Worm (Caenorhabditis elegans): Measurements from ENCODE around the gene F59A7.2.

The F59A7.2 gene

DNA sequence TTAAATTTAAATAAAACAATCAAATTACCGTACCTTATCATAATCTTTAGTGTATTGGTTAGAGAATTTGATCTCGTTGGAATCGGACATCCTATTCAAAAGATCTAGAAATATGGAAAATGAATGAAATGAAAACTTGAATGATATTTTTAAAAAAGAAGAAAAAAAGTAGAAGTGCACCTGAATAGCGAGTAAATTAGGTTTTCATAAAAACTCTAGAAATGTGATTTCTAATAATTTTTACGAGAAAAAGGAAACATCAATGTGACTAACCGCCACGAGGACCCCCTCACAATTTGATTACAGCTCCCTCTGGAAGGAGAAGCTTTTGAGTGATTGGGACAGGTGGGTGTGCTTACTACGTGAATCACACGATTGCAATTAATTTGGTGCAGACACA is 29.6 kb upstream of the F59A7.2 start, which contains the start of gene Y40B10A.5:
Gene Y40B10A.5 (minus strand): TSS at position 101 of the 400 bp plus-strand sequence.
- no peak for TF ChIP-seq egl-27 (tag; optimal IDR thresholded peaks at IDR 0.05)
- no peak for TF ChIP-seq egl-5 (tag; optimal IDR thresholded peaks at IDR 0.05)

- TF ChIP-seq elt-3 (tag; optimal IDR thresholded peaks at IDR 0.05) (no peak), tbx-2 (tag; optimal IDR thresholded peaks at IDR 0.05) (no peak), egl-27 (tag; optimal IDR thresholded peaks at IDR 0.05) (no peak), unc-62 (GFP tag; optimal IDR thresholded peaks at IDR 0.05) (no peak), hmg-11 (tag; optimal IDR thresholded peaks at IDR 0.05) (no peak), nhr-76 (tag; optimal IDR thresholded peaks at IDR 0.05) (no peak), ama-1 (optimal IDR thresholded peaks at IDR 0.05) (no peak), nhr-67 (tag; optimal IDR thresholded peaks at IDR 0.05) (no peak), elt-2 (tag; optimal IDR thresholded peaks at IDR 0.05) (no peak), ceh-16 (tag; optimal IDR thresholded peaks at IDR 0.05) (no peak), elt-1 (tag; optimal IDR thresholded peaks at IDR 0.05) (no peak), nhr-11 (tag; optimal IDR thresholded peaks at IDR 0.05) (no peak), ceh-9 (tag; optimal IDR thresholded peaks at IDR 0.05) (no peak)
Observed at ce11 chrV:2035545-2035944, 19.2 kb upstream of the F59A7.2 start, which contains the start of gene srab-23. Gene srab-23 (minus strand): TSS chrV:2035645.

DNA sequence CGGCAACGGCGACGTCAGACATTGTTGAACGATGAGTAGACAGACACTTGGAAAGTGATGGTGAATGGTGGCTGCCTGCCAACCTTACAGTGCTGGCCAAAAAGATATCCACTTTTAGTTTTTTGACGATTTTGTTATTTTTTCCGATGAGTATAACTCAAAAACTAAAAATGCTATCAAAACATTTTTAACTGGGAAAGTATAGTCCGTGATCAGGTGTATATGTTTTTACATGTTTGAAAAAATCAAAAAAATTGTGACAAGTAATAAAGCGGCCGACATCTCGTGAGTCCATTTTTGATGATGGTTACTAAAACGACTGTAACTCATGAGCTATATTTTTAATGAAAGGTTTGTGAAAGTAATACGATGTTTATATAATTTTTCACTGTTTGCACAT is 15.1 kb upstream of the F59A7.2 start, which contains the start of gene hil-6:
Gene hil-6 (minus strand): TSS at position 101 of the 400 bp plus-strand sequence.
- TF ChIP-seq lin-15B (tag; optimal IDR thresholded peaks at IDR 0.05) (no peak), snpc-4 (tag; optimal IDR thresholded peaks at IDR 0.05) (no peak), hmg-11 (tag; optimal IDR thresholded peaks at IDR 0.05) (no peak), egl-5 (tag; optimal IDR thresholded peaks at IDR 0.05) (no peak), lin-39 (tag; optimal IDR thresholded peaks at IDR 0.05) (no peak)

ce11 chrV:2030661-2031060 is 14.3 kb upstream of the F59A7.2 start:
- TF ChIP-seq ceh-9 (tag; optimal IDR thresholded peaks at IDR 0.05), result no peak
- TF ChIP-seq elt-2 (tag; optimal IDR thresholded peaks at IDR 0.05), result no peak
- TF ChIP-seq snpc-4 (tag; optimal IDR thresholded peaks at IDR 0.05), result no peak
- no peak for TF ChIP-seq ceh-82 (tag; optimal IDR thresholded peaks at IDR 0.05)
- no peak for TF ChIP-seq nhr-76 (tag; optimal IDR thresholded peaks at IDR 0.05)
- no peak for TF ChIP-seq tbx-2 (tag; optimal IDR thresholded peaks at IDR 0.05)
- TF ChIP-seq nhr-12 (tag; optimal IDR thresholded peaks at IDR 0.05), result no peak
- no peak for TF ChIP-seq nhr-25 (tag; optimal IDR thresholded peaks at IDR 0.05)
- no peak for TF ChIP-seq elt-1 (tag; optimal IDR thresholded peaks at IDR 0.05)
- no peak for TF ChIP-seq mdl-1 (tag; optimal IDR thresholded peaks at IDR 0.05)
- TF ChIP-seq ceh-16 (tag; optimal IDR thresholded peaks at IDR 0.05), result no peak
- TF ChIP-seq pha-4 (tag; optimal IDR thresholded peaks at IDR 0.05), result no peak
- no peak for TF ChIP-seq nfya-1 (tag; optimal IDR thresholded peaks at IDR 0.05; ENCODE audit: insufficient read depth)
- no peak for TF ChIP-seq unc-39 (tag; optimal IDR thresholded peaks at IDR 0.05)
- no peak for TF ChIP-seq nhr-43 (tag; optimal IDR thresholded peaks at IDR 0.05; ENCODE audit: poor library complexity, severe bottlenecking)
- no peak for TF ChIP-seq daf-12 (tag; optimal IDR thresholded peaks at IDR 0.05)

ce11 chrV:2029877-2030276 is 13.5 kb upstream of the F59A7.2 start, which contains the start of gene F59A7.12:
Gene F59A7.12 (plus strand): TSS chrV:2030177.
- no peak for TF ChIP-seq R02D3.7 (tag; optimal IDR thresholded peaks at IDR 0.05)
- TF ChIP-seq ceh-82 (tag; optimal IDR thresholded peaks at IDR 0.05), result no peak
- no peak for TF ChIP-seq egl-5 (tag; optimal IDR thresholded peaks at IDR 0.05)
- TF ChIP-seq nhr-67 (tag; optimal IDR thresholded peaks at IDR 0.05), result no peak
- TF ChIP-seq unc-62 (GFP tag; optimal IDR thresholded peaks at IDR 0.05), result no peak
- no peak for TF ChIP-seq ama-1 (optimal IDR thresholded peaks at IDR 0.05)
- no peak for TF ChIP-seq nhr-12 (tag; optimal IDR thresholded peaks at IDR 0.05)
- TF ChIP-seq skn-1 (tag; optimal IDR thresholded peaks at IDR 0.05), result no peak
- TF ChIP-seq nhr-237 (tag; optimal IDR thresholded peaks at IDR 0.05), result no peak
- TF ChIP-seq mml-1 (tag; optimal IDR thresholded peaks at IDR 0.05), result no peak
- no peak for TF ChIP-seq mdl-1 (tag; optimal IDR thresholded peaks at IDR 0.05)
- TF ChIP-seq tbx-2 (tag; optimal IDR thresholded peaks at IDR 0.05), result no peak

ce11 chrV:2027787-2028186 is 11.5 kb upstream of the F59A7.2 start, which contains the start of gene srab-13:
Gene srab-13 (minus strand): TSS chrV:2027887.
- no peak for TF ChIP-seq skn-1 (tag; optimal IDR thresholded peaks at IDR 0.05)
- no peak for TF ChIP-seq fos-1 (tag; optimal IDR thresholded peaks at IDR 0.05)
- TF ChIP-seq nhr-76 (tag; optimal IDR thresholded peaks at IDR 0.05), result no peak
- no peak for TF ChIP-seq lin-15B (tag; optimal IDR thresholded peaks at IDR 0.05)
- no peak for TF ChIP-seq R02D3.7 (tag; optimal IDR thresholded peaks at IDR 0.05)
- no peak for TF ChIP-seq ama-1 (optimal IDR thresholded peaks at IDR 0.05)
- TF ChIP-seq fkh-10 (GFP tag; optimal IDR thresholded peaks at IDR 0.05), result no peak
- no peak for TF ChIP-seq mml-1 (tag; optimal IDR thresholded peaks at IDR 0.05)
- no peak for TF ChIP-seq hmg-11 (tag; optimal IDR thresholded peaks at IDR 0.05)
- no peak for TF ChIP-seq pqm-1 (tag; optimal IDR thresholded peaks at IDR 0.05)
- TF ChIP-seq elt-1 (tag; optimal IDR thresholded peaks at IDR 0.05), result no peak

All from whole organism, L3 larva.